Worm (Caenorhabditis elegans) whole organism, L4 larva: Measurements from ENCODE around the gene smvt-1.

Source experiments
- D1046.2 ChIP-seq: fragments of 200-800 bp; sonication (Bioruptor generic); IDR thresholded peaks from 2 replicates; pipeline ENCODE4 v1.3.6; 2022; ENCODE audit warnings: missing genetic modification characterization, missing compliant biosample characterization
- T20F7.1 ChIP-seq: fragments of 200-800 bp; sonication (Bioruptor generic); optimal IDR thresholded peaks from 2 replicates; lab custom pipeline; 2018; ENCODE audit warnings: mild to moderate bottlenecking, missing genetic modification characterization, missing compliant biosample characterization
- T26A8.4 ChIP-seq: fragments of 200-800 bp; sonication (Bioruptor generic); IDR thresholded peaks from 2 replicates; pipeline ENCODE4 v1.3.6; 2022; ENCODE audit warnings: missing genetic modification characterization, missing compliant biosample characterization
- Y105C5A.15 ChIP-seq: fragments of 200-800 bp; sonication (Bioruptor generic); IDR thresholded peaks from 2 replicates; pipeline ENCODE4 v1.3.6; 2022; ENCODE audit warnings: missing genetic modification characterization, missing compliant biosample characterization
- Y48G9A.11 ChIP-seq: fragments of 200-800 bp; sonication (Bioruptor generic); IDR thresholded peaks from 2 replicates; pipeline ENCODE4 v1.3.6; 2022; ENCODE audit warnings: missing genetic modification reagents, missing genetic modification characterization, missing compliant biosample characterization
- Y5F2A.4 ChIP-seq: fragments of 200-800 bp; sonication (Bioruptor generic); optimal IDR thresholded peaks from 2 replicates; lab custom pipeline; 2018; ENCODE audit warnings: mild to moderate bottlenecking, missing genetic modification characterization, missing compliant biosample characterization
- aha-1 ChIP-seq: fragments of 150-350 bp; peaks from one replicate; lab custom pipeline; 2014; ENCODE audit warnings: missing biosample characterization, missing genetic modification characterization
- ama-1 ChIP-seq: fragments of 150-350 bp; optimal IDR thresholded peaks from 2 replicates; lab custom pipeline; 2014; ENCODE audit warnings: inconsistent platforms, mixed read lengths
- attf-4 ChIP-seq: sonication (generic microtip); optimal IDR thresholded peaks from 3 replicates; lab custom pipeline; 2017; ENCODE audit warnings: missing biosample characterization, missing genetic modification characterization
- ceh-32 ChIP-seq: sonication (generic microtip); optimal IDR thresholded peaks from 2 replicates; lab custom pipeline; 2016; ENCODE audit warnings: mild to moderate bottlenecking, missing genetic modification characterization, missing compliant biosample characterization; ENCODE audit not compliant: poor library complexity
- ceh-44 ChIP-seq: fragments of 200-800 bp; sonication (Bioruptor generic); IDR thresholded peaks from 2 replicates; pipeline ENCODE4 v1.3.6; 2022; ENCODE audit warnings: missing genetic modification reagents, missing genetic modification characterization, missing compliant biosample characterization
- ceh-82 ChIP-seq: sonication (generic microtip); optimal IDR thresholded peaks from 2 replicates; lab custom pipeline; 2017; ENCODE audit warnings: missing biosample characterization, missing genetic modification characterization
- daf-12 ChIP-seq: fragments of 150-350 bp; optimal IDR thresholded peaks from 2 replicates; lab custom pipeline; 2014; ENCODE audit warnings: missing biosample characterization, missing genetic modification reagents, missing genetic modification characterization
- daf-16 ChIP-seq, 3 experiments: sonication (generic microtip); optimal IDR thresholded peaks; 2 replicates each; lab custom pipeline; 2016 to 2017; ENCODE audit warnings: missing genetic modification characterization in 3 of 3, missing genetic modification reagents in 3 of 3, mild to moderate bottlenecking in 2 of 3, missing compliant biosample characterization in 2 of 3, missing biosample characterization in 1 of 3, moderate library complexity in 1 of 3
- dmd-9 ChIP-seq: fragments of 200-800 bp; sonication (Bioruptor generic); IDR thresholded peaks from 2 replicates; pipeline ENCODE4 v1.3.6; 2022; ENCODE audit warnings: missing genetic modification reagents, missing genetic modification characterization, missing compliant biosample characterization
- egl-43 ChIP-seq: fragments of 200-800 bp; sonication (Bioruptor generic); IDR thresholded peaks from 2 replicates; pipeline ENCODE4 v1.3.6; 2022; ENCODE audit warnings: missing genetic modification reagents, missing genetic modification characterization, missing compliant biosample characterization
- fkh-10 ChIP-seq: fragments of 150-350 bp; optimal IDR thresholded peaks from 2 replicates; lab custom pipeline; 2014; ENCODE audit warnings: missing biosample characterization, missing genetic modification reagents, missing genetic modification characterization
- hlh-30 ChIP-seq: sonication (generic microtip); optimal IDR thresholded peaks from 2 replicates; lab custom pipeline; 2017; ENCODE audit warnings: antibody characterized with exemption, mild to moderate bottlenecking, missing genetic modification characterization, missing compliant biosample characterization; ENCODE audit not compliant: insufficient read depth
- lin-13 ChIP-seq: fragments of 150-350 bp; optimal IDR thresholded peaks from 2 replicates; lab custom pipeline; 2014; ENCODE audit warnings: missing biosample characterization, missing genetic modification reagents, missing genetic modification characterization
- lin-38 ChIP-seq: fragments of 200-800 bp; sonication (Bioruptor generic); IDR thresholded peaks from 2 replicates; pipeline ENCODE4 v1.3.6; 2022; ENCODE audit warnings: missing genetic modification reagents, missing genetic modification characterization, missing compliant biosample characterization
- lin-39 ChIP-seq: fragments of 150-350 bp; optimal IDR thresholded peaks from 2 replicates; lab custom pipeline; 2014; ENCODE audit warnings: missing biosample characterization, missing genetic modification reagents, missing genetic modification characterization
- lir-3 ChIP-seq: sonication (generic microtip); optimal IDR thresholded peaks from 2 replicates; lab custom pipeline; 2016; ENCODE audit warnings: mild to moderate bottlenecking, missing genetic modification characterization, missing compliant biosample characterization
- lsy-2 ChIP-seq, 2 experiments: fragments of 150-350 bp in 1 of 2; sonication (generic microtip) in 1 of 2; optimal IDR thresholded peaks; 2 replicates each; lab custom pipeline; 2014 to 2017; ENCODE audit warnings: missing biosample characterization in 2 of 2, missing genetic modification characterization in 2 of 2
- madf-9 ChIP-seq: fragments of 200-800 bp; sonication (Bioruptor generic); conservative IDR thresholded peaks from 2 replicates; pipeline ENCODE4 v1.3.6; 2022; ENCODE audit warnings: missing genetic modification reagents, missing genetic modification characterization, missing compliant biosample characterization
- mdl-1 ChIP-seq, 2 experiments: fragments of 150-350 bp in 1 of 2; sonication (generic microtip) in 1 of 2; optimal IDR thresholded peaks; 2 replicates each; lab custom pipeline; 2014 to 2017; ENCODE audit warnings: missing biosample characterization in 2 of 2, missing genetic modification characterization in 2 of 2
- mdt-29 ChIP-seq: fragments of 200-800 bp; sonication (Bioruptor generic); IDR thresholded peaks from 2 replicates; pipeline ENCODE4 v1.3.6; 2022; ENCODE audit warnings: missing genetic modification reagents, missing genetic modification characterization, missing compliant biosample characterization
- mes-2 ChIP-seq: sonication (generic microtip); optimal IDR thresholded peaks from 2 replicates; lab custom pipeline; 2016; ENCODE audit warnings: missing genotype, mild to moderate bottlenecking, missing genetic modification characterization, missing compliant biosample characterization; ENCODE audit not compliant: poor library complexity, severe bottlenecking
- mxl-3 ChIP-seq: fragments of 200-800 bp; sonication (Bioruptor generic); optimal IDR thresholded peaks from 2 replicates; lab custom pipeline; 2018; ENCODE audit warnings: mild to moderate bottlenecking, missing genetic modification characterization, missing compliant biosample characterization
- nhr-237 ChIP-seq: sonication (generic microtip); optimal IDR thresholded peaks from 2 replicates; lab custom pipeline; 2017; ENCODE audit warnings: missing biosample characterization, missing genetic modification characterization
- nhr-25 ChIP-seq: sonication (generic microtip); optimal IDR thresholded peaks from 2 replicates; lab custom pipeline; 2017; ENCODE audit warnings: missing genetic modification characterization, mild to moderate bottlenecking, missing compliant biosample characterization, antibody characterized with exemption, moderate library complexity, borderline replicate concordance; ENCODE audit not compliant: insufficient read depth
- nhr-77 ChIP-seq: fragments of 150-350 bp; optimal IDR thresholded peaks from 2 replicates; lab custom pipeline; 2014; ENCODE audit warnings: missing biosample characterization, missing genetic modification characterization
- php-3 ChIP-seq: fragments of 200-800 bp; sonication (Bioruptor generic); IDR thresholded peaks from 2 replicates; pipeline ENCODE4 v1.3.6; 2022; ENCODE audit warnings: missing genetic modification reagents, missing genetic modification characterization, missing compliant biosample characterization
- set-16 ChIP-seq: fragments of 200-800 bp; sonication (Bioruptor generic); IDR thresholded peaks from 2 replicates; pipeline ENCODE4 v1.3.6; 2022; ENCODE audit warnings: missing genetic modification reagents, missing genetic modification characterization, missing compliant biosample characterization
- spr-1 ChIP-seq: sonication (generic microtip); optimal IDR thresholded peaks from 2 replicates; lab custom pipeline; 2016; ENCODE audit warnings: mild to moderate bottlenecking, missing genetic modification characterization, missing compliant biosample characterization
- unc-39 ChIP-seq: sonication (generic microtip); optimal IDR thresholded peaks from 2 replicates; lab custom pipeline; 2017; ENCODE audit warnings: missing biosample characterization, missing genetic modification characterization
- vab-7 ChIP-seq: fragments of 200-800 bp; sonication (Bioruptor generic); IDR thresholded peaks from 2 replicates; pipeline ENCODE4 v1.3.6; 2022; ENCODE audit warnings: missing genetic modification reagents, missing genetic modification characterization, missing compliant biosample characterization
- zag-1 ChIP-seq: fragments of 150-350 bp; optimal IDR thresholded peaks from 2 replicates; lab custom pipeline; 2014; ENCODE audit warnings: missing biosample characterization, missing genetic modification characterization
- zfp-2 ChIP-seq: sonication (generic microtip); optimal IDR thresholded peaks from 2 replicates; lab custom pipeline; 2016; ENCODE audit warnings: mild to moderate bottlenecking, missing genetic modification characterization, missing compliant biosample characterization
- zip-11 ChIP-seq: fragments of 200-800 bp; sonication (Bioruptor generic); IDR thresholded peaks from 2 replicates; pipeline ENCODE4 v1.3.6; 2022; ENCODE audit warnings: missing genetic modification characterization, missing compliant biosample characterization

Gene smvt-1

DNA sequence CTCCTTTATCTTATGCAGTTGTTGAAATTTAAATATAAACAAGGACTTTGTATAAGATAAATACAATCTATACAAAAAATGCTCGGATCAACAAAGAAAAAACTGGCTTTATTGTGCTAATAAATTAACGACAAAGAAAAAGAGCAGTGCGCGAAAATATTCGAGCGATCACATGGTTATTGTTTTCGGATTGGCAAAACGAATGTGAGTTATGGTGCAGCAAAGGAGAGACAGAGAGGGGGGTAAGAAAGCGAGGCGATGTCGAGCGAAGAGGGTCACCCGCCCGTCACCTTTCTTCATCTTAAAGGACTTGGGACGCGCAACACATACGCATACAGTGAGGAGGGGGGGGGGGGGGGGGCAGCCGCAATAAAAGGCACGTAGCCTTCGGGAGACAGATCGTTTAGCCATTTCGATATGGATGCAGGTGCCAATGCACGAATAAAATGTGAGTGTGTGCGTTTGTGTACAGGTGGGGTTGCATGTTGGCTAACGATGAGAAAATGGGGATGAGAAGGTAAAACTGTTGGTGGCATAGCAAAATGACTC is 34.4 kb upstream of the smvt-1 start:
- TF ChIP-seq lin-38 (GFP tag; lab: Robert Waterston, UW) (no peak), vab-7 (GFP tag; lab: Robert Waterston, UW) (no peak), ceh-44 (GFP tag; lab: Robert Waterston, UW) (0 out of 2 replicates have a peak, but pooled peaks have one; percentile 6), madf-9 (no peak), Y5F2A.4 (GFP tag; lab: Kevin White, UChicago) (no peak), nhr-237 (tag; lab: Kevin White, UChicago) (no peak), zag-1 (no peak), mdt-29 (no peak), ceh-82 (tag; lab: Kevin White, UChicago) (no peak), zip-11 (GFP tag; lab: Robert Waterston, UW) (no peak), set-16 (GFP tag; lab: Robert Waterston, UW) (peak; percentile 60), D1046.2 (GFP tag; lab: Robert Waterston, UW) (no peak), aha-1 (tag; lab: Kevin White, UChicago) (peak; percentile 24), lir-3 (tag; lab: Kevin White, UChicago) (no peak), lin-39 (tag; lab: Kevin White, UChicago) (no peak), Y105C5A.15 (GFP tag; lab: Robert Waterston, UW) (no peak), nhr-25 (tag; lab: Kevin White, UChicago) (no peak), mdl-1 (tag; optimal IDR thresholded peaks at IDR 0.05; lab: Kevin White, UChicago) (no peak), php-3 (GFP tag; lab: Robert Waterston, UW) (no peak), lsy-2 (tag; optimal IDR thresholded peaks at IDR 0.05; lab: Kevin White, UChicago) (no peak), attf-4 (no peak), T26A8.4 (GFP tag; lab: Robert Waterston, UW) (no peak), fkh-10 (GFP tag; lab: Kevin White, UChicago) (no peak), Y48G9A.11 (GFP tag; lab: Robert Waterston, UW) (0 out of 2 replicates have a peak, but pooled peaks have one; percentile 12), lin-13 (GFP tag; lab: Kevin White, UChicago) (no peak), unc-39 (tag; lab: Kevin White, UChicago) (no peak), dmd-9 (GFP tag; lab: Robert Waterston, UW) (no peak), mes-2 (no peak), T20F7.1 (no peak), daf-12 (no peak), nhr-77 (tag; lab: Kevin White, UChicago) (no peak), ceh-32 (tag; lab: Kevin White, UChicago) (no peak), mxl-3 (GFP tag; lab: Kevin White, UChicago) (peak; percentile 32), egl-43 (GFP tag; lab: Robert Waterston, UW) (no peak), ama-1 (lab: Kevin White, UChicago) (no peak), daf-16 (GFP tag; optimal IDR thresholded peaks at IDR 0.05; lab: Kevin White, UChicago) (no peak), daf-16 (tag; optimal IDR thresholded peaks at IDR 0.05; lab: Kevin White, UChicago) (no peak), zfp-2 (tag; lab: Kevin White, UChicago) (no peak), spr-1 (tag; lab: Kevin White, UChicago) (no peak), hlh-30 (tag; lab: Kevin White, UChicago) (peak; percentile 67)
- TF ChIP-seq, all 104 proteins: peak for 6
